Worm (Caenorhabditis elegans): ENCODE measurements around the gene sgo-1.

DNA sequence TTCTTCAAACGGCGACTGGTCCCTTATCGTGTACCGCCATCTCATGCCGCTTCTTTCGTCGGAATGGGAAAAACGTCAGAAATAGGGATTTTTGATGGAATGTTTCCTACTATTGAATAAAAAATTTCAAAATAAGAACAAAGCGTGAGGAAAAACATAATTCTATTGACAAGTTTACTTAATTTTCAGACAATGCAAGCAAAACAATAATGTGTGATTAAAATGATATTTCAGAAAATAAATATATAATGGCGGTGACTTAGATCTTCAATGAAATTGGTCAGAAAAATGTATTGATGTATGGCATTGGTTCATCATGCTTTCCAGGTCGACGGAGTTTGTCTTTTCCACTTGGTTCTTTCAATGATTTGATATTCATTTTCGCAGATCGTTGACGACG is 1.6 kb downstream of the sgo-1 start, which contains the start of gene ntp-1:
- TF ChIP-seq dao-5 (tag; optimal IDR thresholded peaks at IDR 0.05) (no peak), him-1 (tag; optimal IDR thresholded peaks at IDR 0.05) (no peak)
